Worm (Caenorhabditis elegans) whole organism, L1 larva: ENCODE data around the gene catp-4.

Source experiments
- C34B4.2 ChIP-seq: sonication (generic microtip); optimal IDR thresholded peaks from 2 replicates; lab custom pipeline; 2017; ENCODE audit warnings: mild to moderate bottlenecking, missing genetic modification characterization, missing compliant biosample characterization
- aha-1 ChIP-seq: fragments of 150-350 bp; optimal IDR thresholded peaks from 2 replicates; lab custom pipeline; 2014; ENCODE audit warnings: missing biosample characterization, missing genetic modification characterization
- ama-1 ChIP-seq: fragments of 150-350 bp; optimal IDR thresholded peaks from 2 replicates; lab custom pipeline; 2014
- ceh-63 ChIP-seq: fragments of 200-800 bp; sonication (Bioruptor generic); optimal IDR thresholded peaks from 2 replicates; lab custom pipeline; 2018; ENCODE audit warnings: mild to moderate bottlenecking, missing genetic modification characterization, missing compliant biosample characterization
- ceh-82 ChIP-seq, 3 experiments: fragments of 150-350 bp in 1 of 3; sonication (generic microtip) in 2 of 3; optimal IDR thresholded peaks; 2 replicates each; lab custom pipeline; 2014 to 2017; ENCODE audit warnings: missing biosample characterization in 3 of 3, missing genetic modification characterization in 3 of 3
- dpl-1 ChIP-seq, 3 experiments: fragments of 150-350 bp in 2 of 3; sonication (generic microtip) in 1 of 3; optimal IDR thresholded peaks; 2 replicates each; lab custom pipeline; 2014 to 2017; ENCODE audit warnings: missing biosample characterization in 3 of 3, missing genetic modification characterization in 3 of 3, missing genetic modification reagents in 3 of 3
- dsc-1 ChIP-seq: sonication (generic microtip); optimal IDR thresholded peaks from 2 replicates; lab custom pipeline; 2016; ENCODE audit warnings: mild to moderate bottlenecking, missing genetic modification characterization, missing compliant biosample characterization
- egl-13 ChIP-seq: sonication (generic microtip); optimal IDR thresholded peaks from 2 replicates; lab custom pipeline; 2016; ENCODE audit warnings: missing genotype, missing genetic modification reagents, missing genetic modification characterization, missing compliant biosample characterization
- egl-27 ChIP-seq, 2 experiments: fragments of 150-350 bp in 1 of 2; sonication (generic microtip); optimal IDR thresholded peaks; 3 replicates each; lab custom pipeline; 2017 to 2018; ENCODE audit warnings: missing biosample characterization in 2 of 2, missing genetic modification characterization in 2 of 2, missing genetic modification reagents in 2 of 2
- elt-2 ChIP-seq: sonication (generic microtip); optimal IDR thresholded peaks from 2 replicates; lab custom pipeline; 2016; ENCODE audit warnings: missing genetic modification characterization, mild to moderate bottlenecking, inconsistent platforms, missing compliant biosample characterization, missing genetic modification reagents
- elt-3 ChIP-seq, 6 experiments: fragments of 150-350 bp in 1 of 6; sonication (generic microtip); optimal IDR thresholded peaks; 2 replicates each; lab custom pipeline; 2017 to 2018; ENCODE audit warnings: missing biosample characterization in 6 of 6, missing genetic modification characterization in 6 of 6, inconsistent platforms in 1 of 6
- fkh-10 ChIP-seq: sonication (generic microtip); optimal IDR thresholded peaks from 2 replicates; lab custom pipeline; 2017; ENCODE audit warnings: missing biosample characterization, missing genetic modification reagents, missing genetic modification characterization
- fkh-4 ChIP-seq: sonication (generic microtip); optimal IDR thresholded peaks from 2 replicates; lab custom pipeline; 2016; ENCODE audit warnings: missing compliant biosample characterization, missing genetic modification characterization, borderline replicate concordance
- fos-1 ChIP-seq: fragments of 150-350 bp; optimal IDR thresholded peaks from 2 replicates; lab custom pipeline; 2014; ENCODE audit warnings: missing biosample characterization, missing genetic modification characterization
- grh-1 ChIP-seq: fragments of 200-800 bp; sonication (Bioruptor generic); IDR thresholded peaks from 2 replicates; pipeline ENCODE4 v1.3.6; 2022; ENCODE audit warnings: missing genetic modification reagents, missing genetic modification characterization, missing compliant biosample characterization
- hlh-17 ChIP-seq: fragments of 200-800 bp; sonication (Bioruptor generic); optimal IDR thresholded peaks from 2 replicates; lab custom pipeline; 2018; ENCODE audit warnings: missing genetic modification characterization, mild to moderate bottlenecking, missing compliant biosample characterization, moderate library complexity, borderline replicate concordance
- hlh-4 ChIP-seq: sonication (generic microtip); optimal IDR thresholded peaks from 2 replicates; lab custom pipeline; 2016; ENCODE audit warnings: mild to moderate bottlenecking, missing genetic modification characterization, missing compliant biosample characterization
- irx-1 ChIP-seq: sonication (generic microtip); optimal IDR thresholded peaks from 2 replicates; lab custom pipeline; 2016; ENCODE audit warnings: missing genetic modification characterization, missing compliant biosample characterization
- isw-1 ChIP-seq: fragments of 200-800 bp; sonication (Bioruptor generic); IDR thresholded peaks from 2 replicates; pipeline ENCODE4 v1.3.6; 2022; ENCODE audit warnings: missing genetic modification characterization, missing compliant biosample characterization
- lin-13 ChIP-seq: fragments of 150-350 bp; optimal IDR thresholded peaks from 2 replicates; lab custom pipeline; 2014; ENCODE audit warnings: missing biosample characterization, missing genetic modification reagents, missing genetic modification characterization
- lin-14 ChIP-seq: fragments of 200-800 bp; sonication (Bioruptor generic); optimal IDR thresholded peaks from 2 replicates; lab custom pipeline; 2018; ENCODE audit warnings: mild to moderate bottlenecking, missing genetic modification characterization, moderate library complexity, missing compliant biosample characterization
- lsy-2 ChIP-seq, 2 experiments: fragments of 150-350 bp; optimal IDR thresholded peaks; 2 replicates each; lab custom pipeline; 2014; ENCODE audit warnings: missing biosample characterization in 2 of 2, missing genetic modification characterization in 2 of 2
- mef-2 ChIP-seq: fragments of 150-350 bp; optimal IDR thresholded peaks from 2 replicates; lab custom pipeline; 2014; ENCODE audit warnings: missing biosample characterization, missing genetic modification characterization
- mep-1 ChIP-seq: fragments of 150-350 bp; optimal IDR thresholded peaks from 2 replicates; lab custom pipeline; 2014; ENCODE audit warnings: missing biosample characterization, missing genetic modification characterization
- nhr-20 ChIP-seq: sonication (generic microtip); optimal IDR thresholded peaks from 2 replicates; lab custom pipeline; 2016; ENCODE audit warnings: mild to moderate bottlenecking, missing genetic modification characterization, missing compliant biosample characterization
- nhr-237 ChIP-seq: fragments of 150-350 bp; optimal IDR thresholded peaks from 2 replicates; lab custom pipeline; 2014; ENCODE audit warnings: missing biosample characterization, missing genetic modification characterization
- nhr-28 ChIP-seq: fragments of 150-350 bp; optimal IDR thresholded peaks from 2 replicates; lab custom pipeline; 2014; ENCODE audit warnings: missing biosample characterization, missing genetic modification characterization
- nhr-71 ChIP-seq: sonication (generic microtip); optimal IDR thresholded peaks from 2 replicates; lab custom pipeline; 2016; ENCODE audit warnings: mild to moderate bottlenecking, missing genetic modification characterization, moderate library complexity, missing compliant biosample characterization
- nhr-90 ChIP-seq: sonication (generic microtip); optimal IDR thresholded peaks from 2 replicates; lab custom pipeline; 2016; ENCODE audit warnings: mild to moderate bottlenecking, missing genetic modification characterization, missing compliant biosample characterization; ENCODE audit not compliant: poor library complexity
- rnt-1 ChIP-seq: sonication (generic microtip); optimal IDR thresholded peaks from 2 replicates; lab custom pipeline; 2016; ENCODE audit warnings: mild to moderate bottlenecking, missing genetic modification characterization, moderate library complexity, missing compliant biosample characterization
- unc-130 ChIP-seq: fragments of 150-350 bp; optimal IDR thresholded peaks from 2 replicates; lab custom pipeline; 2017; ENCODE audit warnings: missing biosample characterization, missing genetic modification characterization, inconsistent platforms
- unc-62 ChIP-seq: fragments of 150-350 bp; optimal IDR thresholded peaks from 2 replicates; lab custom pipeline; 2014; ENCODE audit warnings: missing biosample characterization, missing genetic modification reagents, missing genetic modification characterization
- unc-98 ChIP-seq: fragments of 200-800 bp; sonication (Bioruptor generic); IDR thresholded peaks from 2 replicates; pipeline ENCODE4 v1.3.6; 2022; ENCODE audit warnings: missing genetic modification characterization, missing compliant biosample characterization
- vab-15 ChIP-seq: sonication (generic microtip); optimal IDR thresholded peaks from 2 replicates; lab custom pipeline; 2017; ENCODE audit warnings: missing genotype, mild to moderate bottlenecking, missing genetic modification characterization, missing compliant biosample characterization
- zag-1 ChIP-seq: fragments of 150-350 bp; optimal IDR thresholded peaks from 2 replicates; lab custom pipeline; 2014; ENCODE audit warnings: missing biosample characterization, missing genetic modification characterization
- ztf-11 ChIP-seq, 2 experiments: sonication (generic microtip); optimal IDR thresholded peaks; 2 replicates each; lab custom pipeline; 2016 to 2017; ENCODE audit warnings: missing genetic modification characterization in 2 of 2, missing biosample characterization in 1 of 2, missing compliant biosample characterization in 1 of 2
- ztf-4 ChIP-seq: fragments of 150-350 bp; optimal IDR thresholded peaks from 2 replicates; lab custom pipeline; 2014; ENCODE audit warnings: missing biosample characterization, missing genetic modification characterization

The catp-4 gene

ce11 chrII:14593281-14593680, at the start of gene catp-4:
TSS of gene catp-4 (plus strand) at chrII:14593581.
- TF ChIP-seq unc-130 (tag; lab: Kevin White, UChicago) (no peak), elt-2 (tag; lab: Kevin White, UChicago) (no peak), irx-1 (tag; lab: Kevin White, UChicago) (no peak), vab-15 (tag; lab: Kevin White, UChicago) (no peak), fos-1 (no peak), mef-2 (tag; lab: Kevin White, UChicago) (no peak), nhr-20 (tag; lab: Kevin White, UChicago) (no peak), mep-1 (no peak), nhr-237 (tag; lab: Kevin White, UChicago) (no peak), fkh-4 (tag; lab: Kevin White, UChicago) (no peak), nhr-90 (tag; lab: Kevin White, UChicago) (no peak), unc-62 (no peak), hlh-4 (no peak), ztf-11 (tag; optimal IDR thresholded peaks at IDR 0.05; lab: Kevin White, UChicago) (no peak), nhr-28 (tag; lab: Kevin White, UChicago) (no peak)

DNA sequence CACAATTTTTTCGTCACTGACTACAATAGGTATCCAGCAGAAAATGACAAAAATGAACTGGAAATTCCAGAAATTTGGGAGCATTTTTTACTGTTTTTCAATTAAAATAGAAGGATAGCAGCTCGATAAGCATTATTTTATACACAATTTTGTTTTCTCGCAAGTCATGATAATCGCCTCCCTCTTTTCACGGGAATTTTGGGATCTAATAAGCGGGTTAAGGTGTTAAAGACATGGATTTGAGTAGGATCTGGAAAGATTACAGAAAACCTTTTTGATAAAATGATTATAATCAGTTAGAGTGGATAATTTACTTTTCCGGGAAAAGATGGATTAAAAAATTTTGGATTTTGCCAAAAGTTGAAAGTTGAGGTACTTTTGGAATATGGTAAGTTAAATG, 44.7 kb upstream of the catp-4 start, which contains the start of gene gcy-29:
gcy-29 (minus strand) TSS at position 101 of the 400 bp plus-strand sequence.
- TF ChIP-seq zag-1 (tag; lab: Kevin White, UChicago) (no peak), mep-1 (no peak), egl-13 (tag; lab: Kevin White, UChicago) (peak; percentile 28), ztf-11 (tag; optimal IDR thresholded peaks at IDR 0.05; lab: Kevin White, UChicago) (no peak), ama-1 (lab: Kevin White, UChicago) (no peak), dpl-1 (GFP tag; optimal IDR thresholded peaks at IDR 0.05; lab: Kevin White, UChicago) (no peak), egl-27 (tag; optimal IDR thresholded peaks at IDR 0.05; lab: Kevin White, UChicago) (no peak), dsc-1 (tag; lab: Kevin White, UChicago) (peak; percentile 81), nhr-71 (tag; lab: Kevin White, UChicago) (no peak), hlh-17 (no peak), ceh-63 (GFP tag; lab: Kevin White, UChicago) (no peak), aha-1 (no peak), grh-1 (GFP tag; lab: Robert Waterston, UW) (no peak), elt-3 (tag; optimal IDR thresholded peaks at IDR 0.05; lab: Kevin White, UChicago) (no peak), lin-14 (GFP tag; lab: Kevin White, UChicago) (no peak), ztf-4 (tag; lab: Kevin White, UChicago) (no peak), lsy-2 (tag; optimal IDR thresholded peaks at IDR 0.05; lab: Kevin White, UChicago) (no peak), irx-1 (tag; lab: Kevin White, UChicago) (no peak)

- TF ChIP-seq ceh-82 (tag; optimal IDR thresholded peaks at IDR 0.05; lab: Kevin White, UChicago) (no peak), lin-13 (GFP tag; lab: Kevin White, UChicago) (no peak), rnt-1 (tag; lab: Kevin White, UChicago) (no peak), zag-1 (tag; lab: Kevin White, UChicago) (no peak), isw-1 (no peak), elt-3 (tag; optimal IDR thresholded peaks at IDR 0.05; lab: Kevin White, UChicago) (no peak), fos-1 (no peak), unc-98 (GFP tag; lab: Robert Waterston, UW) (no peak), hlh-17 (no peak), mep-1 (no peak), C34B4.2 (tag; lab: Kevin White, UChicago) (no peak), fkh-10 (GFP tag; lab: Kevin White, UChicago) (no peak), nhr-237 (tag; lab: Kevin White, UChicago) (no peak)
Measured at ce11 chrII:14550613-14551012, 42.8 kb upstream of the catp-4 start, which contains the start of gene nlp-41. TSS of gene nlp-41 (plus strand) at chrII:14550913.
